Fruit fly (Drosophila melanogaster): ENCODE data around the gene CG13367.

dm6 chrX:617477-617795 lies 27.1 kb upstream of the CG13367 start:
- TF ChIP-seq CTCF (optimal IDR thresholded peaks at IDR 0.05) (peak in 1 of 2 experiments; percentile 30), CG8478 (optimal IDR thresholded peaks at IDR 0.05) (no peak)

Measured in S2 (cell line).